Worm (Caenorhabditis elegans) whole organism, midembryonic: ENCODE data around the gene Y76A2B.4.

Experiments
- T22C8.4 ChIP-seq: fragments of 200-800 bp; sonication (Bioruptor generic); IDR thresholded peaks from 2 replicates; pipeline ENCODE4 v1.3.6; 2022; ENCODE audit warnings: missing genetic modification characterization, missing compliant biosample characterization
- cog-1 ChIP-seq: sonication (generic microtip); optimal IDR thresholded peaks from 2 replicates; lab custom pipeline; 2016; ENCODE audit warnings: missing genetic modification characterization, missing compliant biosample characterization
- flt-1 ChIP-seq: fragments of 200-800 bp; sonication (Bioruptor generic); IDR thresholded peaks from 2 replicates; pipeline ENCODE4 v1.3.6; 2022; ENCODE audit warnings: missing genetic modification characterization, missing compliant biosample characterization
- klf-2 ChIP-seq: fragments of 200-800 bp; sonication (Bioruptor generic); conservative IDR thresholded peaks from 2 replicates; pipeline ENCODE4 v1.3.6; 2022; ENCODE audit warnings: missing genetic modification reagents, missing genetic modification characterization, missing compliant biosample characterization
- med-1 ChIP-seq: sonication (generic microtip); optimal IDR thresholded peaks from 2 replicates; lab custom pipeline; 2017; ENCODE audit warnings: missing genetic modification characterization, mild to moderate bottlenecking, missing compliant biosample characterization, antibody characterized with exemption, missing genetic modification reagents; ENCODE audit not compliant: insufficient read depth
- ref-1 ChIP-seq: fragments of 200-800 bp; sonication (Bioruptor generic); conservative IDR thresholded peaks from 2 replicates; pipeline ENCODE4 v1.3.6; 2022; ENCODE audit warnings: missing genetic modification reagents, missing genetic modification characterization, missing compliant biosample characterization
- tab-1 ChIP-seq: fragments of 200-800 bp; sonication (Bioruptor generic); IDR thresholded peaks from 2 replicates; pipeline ENCODE4 v1.3.6; 2022; ENCODE audit warnings: missing genetic modification characterization, missing compliant biosample characterization
- ztf-23 ChIP-seq: fragments of 200-800 bp; sonication (Bioruptor generic); IDR thresholded peaks from 2 replicates; pipeline ENCODE4 v1.3.6; 2022; ENCODE audit warnings: missing genetic modification reagents, missing genetic modification characterization, missing compliant biosample characterization
- ztf-29 ChIP-seq: fragments of 200-800 bp; sonication (Bioruptor generic); IDR thresholded peaks from 2 replicates; pipeline ENCODE4 v1.3.6; 2022; ENCODE audit warnings: missing genetic modification reagents, missing genetic modification characterization, missing compliant biosample characterization

Gene Y76A2B.4

DNA sequence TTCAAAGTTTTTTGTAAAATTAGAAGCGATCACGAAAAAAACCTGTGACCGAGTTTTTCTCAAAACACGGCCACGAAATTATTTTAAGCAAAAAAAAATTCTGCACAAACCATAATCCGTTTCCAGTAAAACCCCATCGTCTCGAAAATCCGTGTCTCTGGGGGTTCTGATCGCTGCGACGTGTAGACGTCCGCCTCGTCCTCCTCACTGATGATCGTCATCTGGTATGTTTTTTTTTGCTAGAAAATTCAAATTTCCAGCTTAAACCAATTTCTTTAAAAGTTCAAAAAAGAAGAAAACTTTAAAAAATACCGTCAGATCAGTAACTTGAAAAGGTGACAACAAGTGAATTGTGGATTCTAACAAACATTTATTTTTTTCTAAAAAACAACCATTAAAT, at the start of gene Y76A2B.4:
Gene Y76A2B.4 (minus strand): TSS at position 241 of the 400 bp plus-strand sequence.
- TF ChIP-seq ztf-23 (GFP tag; lab: Robert Waterston, UW) = no peak
- TF ChIP-seq tab-1 (GFP tag; lab: Robert Waterston, UW) = no peak
- no peak for TF ChIP-seq ztf-29 (GFP tag; lab: Robert Waterston, UW)
- TF ChIP-seq klf-2 (GFP tag; lab: Robert Waterston, UW) = no peak
- no peak for TF ChIP-seq T22C8.4 (GFP tag; lab: Robert Waterston, UW)
- TF ChIP-seq cog-1 (tag; lab: Kevin White, UChicago) = no peak
- TF ChIP-seq flt-1 (GFP tag; lab: Robert Waterston, UW) = no peak
- no peak for TF ChIP-seq ref-1
- no peak for TF ChIP-seq med-1 (GFP tag; lab: Kevin White, UChicago)

DNA sequence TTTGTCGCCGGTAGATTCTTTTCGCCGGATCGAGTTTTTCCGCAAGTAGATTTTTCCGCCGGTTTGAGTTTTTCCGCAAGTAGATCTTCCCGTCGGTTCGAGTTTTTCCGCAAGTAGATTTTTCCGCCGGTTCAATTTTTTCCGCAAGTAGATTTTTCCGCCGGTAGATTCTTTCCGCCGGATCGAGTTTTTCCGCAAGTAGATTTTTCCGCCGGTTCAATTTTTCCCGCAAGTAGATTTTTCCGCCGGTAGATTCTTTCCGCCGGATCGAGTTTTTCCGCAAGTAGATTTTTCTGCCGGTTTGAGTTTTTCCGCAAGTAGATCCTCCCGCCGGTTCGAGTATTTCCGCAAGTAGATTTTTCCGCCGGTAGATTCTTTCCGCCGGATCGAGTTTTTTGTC, 38.6 kb upstream of the Y76A2B.4 start:
- TF ChIP-seq T22C8.4 (GFP tag; lab: Robert Waterston, UW) = 0 out of 2 replicates have a peak, but pooled peaks have one; percentile 26
- peak; percentile 73 for TF ChIP-seq tab-1 (GFP tag; lab: Robert Waterston, UW)
- TF ChIP-seq klf-2 (GFP tag; lab: Robert Waterston, UW) = 0 out of 2 replicates have a peak, but pooled peaks have one; percentile 17

ce11 chrIII:13581727-13582126, 35.1 kb upstream of the Y76A2B.4 start:
- TF ChIP-seq ztf-29 (GFP tag; lab: Robert Waterston, UW) (no peak), cog-1 (tag; lab: Kevin White, UChicago) (no peak), med-1 (GFP tag; lab: Kevin White, UChicago) (no peak), T22C8.4 (GFP tag; lab: Robert Waterston, UW) (no peak)

ce11 chrIII:13580538-13580937, 34.0 kb upstream of the Y76A2B.4 start, which contains the start of gene T05D4.5:
TSS of gene T05D4.5 (plus strand) at chrIII:13580838.
- TF ChIP-seq med-1 (GFP tag; lab: Kevin White, UChicago) (no peak), cog-1 (tag; lab: Kevin White, UChicago) (no peak), flt-1 (GFP tag; lab: Robert Waterston, UW) (no peak), ztf-23 (GFP tag; lab: Robert Waterston, UW) (no peak), klf-2 (GFP tag; lab: Robert Waterston, UW) (no peak), ztf-29 (GFP tag; lab: Robert Waterston, UW) (no peak), ref-1 (no peak), tab-1 (GFP tag; lab: Robert Waterston, UW) (no peak), T22C8.4 (GFP tag; lab: Robert Waterston, UW) (no peak)

ce11 chrIII:13580076-13580475, 33.5 kb upstream of the Y76A2B.4 start:
- TF ChIP-seq ref-1 (no peak), ztf-23 (GFP tag; lab: Robert Waterston, UW) (no peak), tab-1 (GFP tag; lab: Robert Waterston, UW) (no peak), flt-1 (GFP tag; lab: Robert Waterston, UW) (no peak), T22C8.4 (GFP tag; lab: Robert Waterston, UW) (no peak), ztf-29 (GFP tag; lab: Robert Waterston, UW) (no peak), cog-1 (tag; lab: Kevin White, UChicago) (no peak), klf-2 (GFP tag; lab: Robert Waterston, UW) (no peak), med-1 (GFP tag; lab: Kevin White, UChicago) (no peak)

ce11 chrIII:13575610-13576232, 29.1 kb upstream of the Y76A2B.4 start, which contains the start of gene osm-7:
TSS of gene osm-7 (plus strand) at chrIII:13576182.
- TF ChIP-seq cog-1 (tag; lab: Kevin White, UChicago) (no peak), ref-1 (no peak)

ce11 chrIII:13570347-13570746, 23.8 kb upstream of the Y76A2B.4 start, which contains the start of gene exc-12:
TSS of gene exc-12 (minus strand) at chrIII:13570447.
- TF ChIP-seq ztf-23 (GFP tag; lab: Robert Waterston, UW) (no peak), ref-1 (no peak), T22C8.4 (GFP tag; lab: Robert Waterston, UW) (no peak)

ce11 chrIII:13565972-13566371, 19.4 kb upstream of the Y76A2B.4 start:
- TF ChIP-seq med-1 (GFP tag; lab: Kevin White, UChicago) (no peak), klf-2 (GFP tag; lab: Robert Waterston, UW) (no peak), cog-1 (tag; lab: Kevin White, UChicago) (no peak)

- TF ChIP-seq ztf-23 (GFP tag; lab: Robert Waterston, UW) = no peak
- TF ChIP-seq flt-1 (GFP tag; lab: Robert Waterston, UW) = 0 out of 2 replicates have a peak, but pooled peaks have one; percentile 35
- TF ChIP-seq cog-1 (tag; lab: Kevin White, UChicago) = no peak
- no peak for TF ChIP-seq ztf-29 (GFP tag; lab: Robert Waterston, UW)
- TF ChIP-seq T22C8.4 (GFP tag; lab: Robert Waterston, UW) = peak; percentile 44; the same call in 1 of the 2 replicates
- no peak for TF ChIP-seq tab-1 (GFP tag; lab: Robert Waterston, UW)
- no peak for TF ChIP-seq klf-2 (GFP tag; lab: Robert Waterston, UW)
- TF ChIP-seq med-1 (GFP tag; lab: Kevin White, UChicago) = no peak
Measured at ce11 chrIII:13564929-13565328, 18.4 kb upstream of the Y76A2B.4 start, which contains the start of gene aldo-1. TSS of gene aldo-1 (minus strand) at chrIII:13564937.

ce11 chrIII:13563583-13563982, 17.0 kb upstream of the Y76A2B.4 start:
- TF ChIP-seq ref-1 (no peak), med-1 (GFP tag; lab: Kevin White, UChicago) (no peak), tab-1 (GFP tag; lab: Robert Waterston, UW) (no peak), klf-2 (GFP tag; lab: Robert Waterston, UW) (no peak), flt-1 (GFP tag; lab: Robert Waterston, UW) (no peak), T22C8.4 (GFP tag; lab: Robert Waterston, UW) (no peak), ztf-23 (GFP tag; lab: Robert Waterston, UW) (no peak), cog-1 (tag; lab: Kevin White, UChicago) (no peak)
